Worm (Caenorhabditis elegans) whole organism, early embryonic: ENCODE measurements around the gene C01G6.4.

Experiments used
- B0310.2 ChIP-seq: sonication (generic microtip); optimal IDR thresholded peaks from 2 replicates; lab custom pipeline; 2016; ENCODE audit warnings: mild to moderate bottlenecking, missing genetic modification characterization, missing compliant biosample characterization
- F13C5.2 ChIP-seq: sonication (generic microtip); optimal IDR thresholded peaks from 2 replicates; lab custom pipeline; 2017; ENCODE audit warnings: mild to moderate bottlenecking, missing genetic modification characterization, inconsistent platforms, missing compliant biosample characterization
- aly-1 ChIP-seq: sonication (generic microtip); optimal IDR thresholded peaks from 2 replicates; lab custom pipeline; 2016; ENCODE audit warnings: missing genetic modification characterization, missing compliant biosample characterization
- ama-1 ChIP-seq: fragments of 150-350 bp; optimal IDR thresholded peaks from 2 replicates; lab custom pipeline; 2014
- ceh-13 ChIP-seq: fragments of 200-800 bp; sonication (Bioruptor generic); optimal IDR thresholded peaks from 2 replicates; lab custom pipeline; 2018; ENCODE audit warnings: mild to moderate bottlenecking, missing genetic modification characterization, missing compliant biosample characterization
- ceh-36 ChIP-seq: sonication (generic microtip); optimal IDR thresholded peaks from 2 replicates; lab custom pipeline; 2016; ENCODE audit warnings: missing genetic modification characterization, inconsistent platforms, missing compliant biosample characterization
- ets-7 ChIP-seq: sonication (generic microtip); optimal IDR thresholded peaks from 2 replicates; lab custom pipeline; 2016; ENCODE audit warnings: missing genotype, missing genetic modification characterization, missing compliant biosample characterization
- flt-1 ChIP-seq: fragments of 200-800 bp; sonication (Bioruptor generic); IDR thresholded peaks from 2 replicates; pipeline ENCODE4 v1.3.6; 2022; ENCODE audit warnings: missing genetic modification characterization, missing compliant biosample characterization
- hmbx-1 ChIP-seq: sonication (generic microtip); optimal IDR thresholded peaks from 2 replicates; lab custom pipeline; 2016; ENCODE audit warnings: mild to moderate bottlenecking, missing genetic modification characterization, missing compliant biosample characterization
- hmg-4 ChIP-seq: fragments of 200-800 bp; sonication (Bioruptor generic); optimal IDR thresholded peaks from 2 replicates; lab custom pipeline; 2018; ENCODE audit warnings: mild to moderate bottlenecking, missing genetic modification characterization, missing compliant biosample characterization
- hnd-1 ChIP-seq: sonication (generic microtip); optimal IDR thresholded peaks from 2 replicates; lab custom pipeline; 2016; ENCODE audit warnings: missing genetic modification characterization, missing compliant biosample characterization
- pes-1 ChIP-seq: fragments of 200-800 bp; sonication (Bioruptor generic); IDR thresholded peaks from 2 replicates; pipeline ENCODE4 v1.3.6; 2022; ENCODE audit warnings: missing genetic modification reagents, missing genetic modification characterization, missing compliant biosample characterization
- scrt-1 ChIP-seq: fragments of 200-800 bp; sonication (Bioruptor generic); IDR thresholded peaks from 2 replicates; pipeline ENCODE4 v1.3.6; 2022; ENCODE audit warnings: missing genetic modification characterization, missing compliant biosample characterization
- sea-1 ChIP-seq: fragments of 200-800 bp; sonication (Bioruptor generic); conservative IDR thresholded peaks from 2 replicates; pipeline ENCODE4 v1.3.6; 2022; ENCODE audit warnings: missing genetic modification characterization, missing compliant biosample characterization
- tbx-11 ChIP-seq: fragments of 200-800 bp; sonication (Bioruptor generic); IDR thresholded peaks from 2 replicates; pipeline ENCODE4 v1.3.6; 2022; ENCODE audit warnings: missing genetic modification characterization, missing compliant biosample characterization
- tbx-37 ChIP-seq: fragments of 200-800 bp; sonication (Bioruptor generic); conservative IDR thresholded peaks from 2 replicates; pipeline ENCODE4 v1.3.6; 2022; ENCODE audit warnings: missing genetic modification reagents, missing genetic modification characterization, missing compliant biosample characterization
- tra-4 ChIP-seq: sonication (generic microtip); optimal IDR thresholded peaks from 2 replicates; lab custom pipeline; 2017; ENCODE audit warnings: missing genetic modification characterization, missing compliant biosample characterization

Gene C01G6.4

DNA sequence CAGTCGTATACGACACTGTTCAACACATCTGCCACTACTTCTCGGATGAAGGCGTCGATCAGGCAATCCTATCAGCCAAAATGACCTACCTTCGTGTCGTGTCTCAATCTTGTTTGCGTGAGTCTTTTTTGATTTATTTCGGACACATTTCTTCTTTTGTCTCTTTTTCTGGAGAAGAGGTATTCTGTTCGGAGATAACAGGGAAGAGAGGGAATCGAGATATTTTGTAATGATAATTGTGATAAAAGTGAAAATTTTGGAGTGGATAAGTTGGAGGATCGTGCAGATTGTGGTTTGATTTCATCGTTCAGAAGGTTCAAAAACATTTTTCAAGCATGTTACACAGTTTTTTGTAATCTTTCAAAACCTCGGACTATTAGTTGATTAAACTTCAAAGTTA lies 39.0 kb downstream of the C01G6.4 start:
- no peak for TF ChIP-seq hmg-4 (GFP tag; lab: Kevin White, UChicago)
- TF ChIP-seq tra-4 (tag; lab: Kevin White, UChicago), result no peak
- no peak for TF ChIP-seq B0310.2
- no peak for TF ChIP-seq ets-7 (tag; lab: Kevin White, UChicago)
- TF ChIP-seq tbx-11 (GFP tag; lab: Robert Waterston, UW), result no peak
- TF ChIP-seq tbx-37 (GFP tag; lab: Robert Waterston, UW), result no peak

DNA sequence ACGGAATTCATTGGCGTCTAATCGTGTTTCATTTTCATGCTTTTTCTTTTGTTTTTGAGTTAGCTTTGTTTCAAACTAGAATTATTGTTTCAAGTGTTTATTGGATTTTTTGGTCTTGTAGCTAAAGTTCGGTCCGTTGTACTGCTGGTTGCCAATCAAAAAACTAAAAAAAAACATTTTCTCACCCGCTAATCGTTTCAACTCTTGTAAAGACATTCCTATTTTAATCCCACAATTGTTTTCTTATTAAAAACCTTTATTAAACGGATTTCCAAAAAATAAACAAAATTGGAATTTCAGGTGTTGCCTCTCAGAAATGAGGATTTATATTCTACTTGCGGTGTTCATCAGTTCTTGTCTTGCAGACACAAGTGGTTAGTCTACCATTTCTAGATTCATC lies 39.9 kb downstream of the C01G6.4 start, which contains the start of gene T26C5.2:
Gene T26C5.2, plus strand, starts transcription at position 301 of the 400 bp plus-strand sequence.
- TF ChIP-seq tbx-37 (GFP tag; lab: Robert Waterston, UW) (no peak), aly-1 (tag; lab: Kevin White, UChicago) (no peak), ets-7 (tag; lab: Kevin White, UChicago) (no peak), sea-1 (GFP tag; lab: Robert Waterston, UW) (no peak), flt-1 (GFP tag; lab: Robert Waterston, UW) (no peak), hmbx-1 (no peak), ceh-13 (no peak), F13C5.2 (tag; lab: Kevin White, UChicago) (no peak), tra-4 (tag; lab: Kevin White, UChicago) (no peak), ceh-36 (tag; lab: Kevin White, UChicago) (no peak), hnd-1 (tag; lab: Kevin White, UChicago) (no peak), ama-1 (lab: Kevin White, UChicago) (no peak), B0310.2 (no peak), pes-1 (no peak), hmg-4 (GFP tag; lab: Kevin White, UChicago) (no peak), scrt-1 (GFP tag; lab: Robert Waterston, UW) (no peak), tbx-11 (GFP tag; lab: Robert Waterston, UW) (no peak)

DNA sequence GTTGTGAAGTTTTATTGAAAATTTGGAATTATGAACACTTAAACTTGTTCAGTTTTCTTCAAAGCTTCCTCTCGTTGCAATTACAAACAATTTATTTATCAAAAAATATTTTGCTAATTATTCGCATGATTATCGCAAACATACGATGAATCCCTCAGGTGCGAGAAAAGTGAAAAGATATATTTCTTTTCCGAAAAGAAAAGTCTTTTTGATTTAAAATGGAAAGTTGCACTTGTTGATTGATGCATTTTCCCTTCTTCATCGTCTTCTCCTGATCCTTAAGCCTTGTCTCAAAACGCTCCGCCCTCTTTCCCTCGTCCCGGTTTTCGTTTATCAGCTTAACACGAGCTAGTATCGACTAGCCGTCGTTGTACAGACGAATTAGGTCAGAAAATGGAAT lies 40.3 kb downstream of the C01G6.4 start:
- TF ChIP-seq hmg-4 (GFP tag; lab: Kevin White, UChicago) (no peak), tbx-37 (GFP tag; lab: Robert Waterston, UW) (no peak), ets-7 (tag; lab: Kevin White, UChicago) (no peak), pes-1 (no peak)

DNA sequence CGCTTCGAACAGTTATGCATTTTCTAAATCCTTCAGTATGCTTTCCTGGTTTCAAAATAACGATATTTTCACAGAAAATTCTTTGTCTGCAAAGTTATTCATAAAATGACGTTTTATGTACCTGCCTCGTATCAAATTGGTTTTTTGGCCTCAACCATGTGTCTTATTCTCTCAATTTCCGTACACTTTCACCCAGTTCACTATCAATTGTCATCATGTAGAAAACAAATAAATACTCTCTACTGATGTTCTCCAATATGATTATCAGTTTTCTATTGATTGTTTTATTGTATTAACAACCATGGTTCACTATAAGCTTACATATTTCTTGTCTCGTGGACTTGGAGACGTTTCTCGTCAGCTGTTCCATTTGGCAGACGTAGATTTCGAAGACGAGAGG lies 41.6 kb downstream of the C01G6.4 start, which contains the start of gene gst-13:
Gene gst-13, plus strand, starts transcription at position 218 of the 400 bp plus-strand sequence.
- TF ChIP-seq ama-1 (lab: Kevin White, UChicago) (no peak), sea-1 (GFP tag; lab: Robert Waterston, UW) (no peak), hmbx-1 (no peak), B0310.2 (no peak), flt-1 (GFP tag; lab: Robert Waterston, UW) (no peak), scrt-1 (GFP tag; lab: Robert Waterston, UW) (no peak), hmg-4 (GFP tag; lab: Kevin White, UChicago) (no peak), F13C5.2 (tag; lab: Kevin White, UChicago) (no peak), hnd-1 (tag; lab: Kevin White, UChicago) (no peak), tra-4 (tag; lab: Kevin White, UChicago) (no peak), ceh-13 (no peak), ets-7 (tag; lab: Kevin White, UChicago) (no peak), tbx-37 (GFP tag; lab: Robert Waterston, UW) (no peak), aly-1 (tag; lab: Kevin White, UChicago) (no peak), pes-1 (no peak), tbx-11 (GFP tag; lab: Robert Waterston, UW) (no peak)

- TF ChIP-seq hmbx-1, result no peak
- no peak for TF ChIP-seq pes-1
- no peak for TF ChIP-seq ceh-36 (tag; lab: Kevin White, UChicago)
- peak; percentile 19; the same call in 1 of the 2 replicates for TF ChIP-seq scrt-1 (GFP tag; lab: Robert Waterston, UW)
- no peak for TF ChIP-seq tra-4 (tag; lab: Kevin White, UChicago)
- no peak for TF ChIP-seq hmg-4 (GFP tag; lab: Kevin White, UChicago)
Observed at ce11 chrII:9227134-9227533, 45.7 kb downstream of the C01G6.4 start, which contains the start of gene abu-14. Gene abu-14 (minus strand): TSS chrII:9227214.

ce11 chrII:9222969-9223368 lies 49.9 kb downstream of the C01G6.4 start, which contains the start of gene ZK1067.3:
Gene ZK1067.3 (plus strand): TSS chrII:9223269.
- no peak for TF ChIP-seq B0310.2
- TF ChIP-seq hnd-1 (tag; lab: Kevin White, UChicago), result no peak
- no peak for TF ChIP-seq aly-1 (tag; lab: Kevin White, UChicago)
- no peak for TF ChIP-seq tra-4 (tag; lab: Kevin White, UChicago)
- TF ChIP-seq hmbx-1, result no peak
- TF ChIP-seq hmg-4 (GFP tag; lab: Kevin White, UChicago), result no peak
- TF ChIP-seq scrt-1 (GFP tag; lab: Robert Waterston, UW), result no peak
- no peak for TF ChIP-seq F13C5.2 (tag; lab: Kevin White, UChicago)
- TF ChIP-seq ceh-36 (tag; lab: Kevin White, UChicago), result no peak
- TF ChIP-seq ama-1 (lab: Kevin White, UChicago), result no peak
- TF ChIP-seq pes-1, result no peak
- TF ChIP-seq sea-1 (GFP tag; lab: Robert Waterston, UW), result no peak
- no peak for TF ChIP-seq ets-7 (tag; lab: Kevin White, UChicago)
- TF ChIP-seq ceh-13, result no peak
- no peak for TF ChIP-seq tbx-11 (GFP tag; lab: Robert Waterston, UW)
- no peak for TF ChIP-seq tbx-37 (GFP tag; lab: Robert Waterston, UW)
- TF ChIP-seq flt-1 (GFP tag; lab: Robert Waterston, UW), result no peak
